Worm (Caenorhabditis elegans) whole organism, L1 larva: ENCODE data around the gene gldi-7.

ENCODE experiments used
- C34B4.2 ChIP-seq: sonication (generic microtip); optimal IDR thresholded peaks from 2 replicates; lab custom pipeline; 2017; ENCODE audit warnings: mild to moderate bottlenecking, missing genetic modification characterization, missing compliant biosample characterization
- Y116A8C.19 ChIP-seq: sonication (generic microtip); optimal IDR thresholded peaks from 2 replicates; lab custom pipeline; 2016; ENCODE audit warnings: missing compliant biosample characterization, missing genetic modification characterization, borderline replicate concordance
- aha-1 ChIP-seq: fragments of 150-350 bp; optimal IDR thresholded peaks from 2 replicates; lab custom pipeline; 2014; ENCODE audit warnings: missing biosample characterization, missing genetic modification characterization
- aly-2 ChIP-seq: fragments of 150-350 bp; optimal IDR thresholded peaks from 2 replicates; lab custom pipeline; 2014; ENCODE audit warnings: missing biosample characterization, missing genetic modification characterization
- ama-1 ChIP-seq: fragments of 150-350 bp; optimal IDR thresholded peaks from 2 replicates; lab custom pipeline; 2014
- blmp-1 ChIP-seq: fragments of 150-350 bp; optimal IDR thresholded peaks from 2 replicates; lab custom pipeline; 2014; ENCODE audit warnings: missing biosample characterization, missing genetic modification characterization
- ceh-63 ChIP-seq: fragments of 200-800 bp; sonication (Bioruptor generic); optimal IDR thresholded peaks from 2 replicates; lab custom pipeline; 2018; ENCODE audit warnings: mild to moderate bottlenecking, missing genetic modification characterization, missing compliant biosample characterization
- ceh-8 ChIP-seq: fragments of 200-800 bp; sonication (Bioruptor generic); optimal IDR thresholded peaks from 2 replicates; lab custom pipeline; 2018; ENCODE audit warnings: mild to moderate bottlenecking, missing genetic modification characterization, moderate library complexity, missing compliant biosample characterization
- ceh-82 ChIP-seq, 3 experiments: fragments of 150-350 bp in 1 of 3; sonication (generic microtip) in 2 of 3; optimal IDR thresholded peaks; 2 replicates each; lab custom pipeline; 2014 to 2017; ENCODE audit warnings: missing biosample characterization in 3 of 3, missing genetic modification characterization in 3 of 3
- ces-1 ChIP-seq: fragments of 150-350 bp; optimal IDR thresholded peaks from 2 replicates; lab custom pipeline; 2014; ENCODE audit warnings: missing biosample characterization, missing genetic modification reagents, missing genetic modification characterization
- dpl-1 ChIP-seq, 3 experiments: fragments of 150-350 bp in 2 of 3; sonication (generic microtip) in 1 of 3; optimal IDR thresholded peaks; 2 replicates each; lab custom pipeline; 2014 to 2017; ENCODE audit warnings: missing biosample characterization in 3 of 3, missing genetic modification characterization in 3 of 3, missing genetic modification reagents in 3 of 3
- dsc-1 ChIP-seq: sonication (generic microtip); optimal IDR thresholded peaks from 2 replicates; lab custom pipeline; 2016; ENCODE audit warnings: mild to moderate bottlenecking, missing genetic modification characterization, missing compliant biosample characterization
- efl-3 ChIP-seq: fragments of 200-800 bp; sonication (Bioruptor generic); optimal IDR thresholded peaks from 2 replicates; lab custom pipeline; 2018; ENCODE audit warnings: mild to moderate bottlenecking, missing genetic modification characterization, missing compliant biosample characterization
- egl-13 ChIP-seq: sonication (generic microtip); optimal IDR thresholded peaks from 2 replicates; lab custom pipeline; 2016; ENCODE audit warnings: missing genotype, missing genetic modification reagents, missing genetic modification characterization, missing compliant biosample characterization
- elt-2 ChIP-seq: sonication (generic microtip); optimal IDR thresholded peaks from 2 replicates; lab custom pipeline; 2016; ENCODE audit warnings: missing genetic modification characterization, mild to moderate bottlenecking, inconsistent platforms, missing compliant biosample characterization, missing genetic modification reagents
- fkh-10 ChIP-seq: sonication (generic microtip); optimal IDR thresholded peaks from 2 replicates; lab custom pipeline; 2017; ENCODE audit warnings: missing biosample characterization, missing genetic modification reagents, missing genetic modification characterization
- fkh-4 ChIP-seq: sonication (generic microtip); optimal IDR thresholded peaks from 2 replicates; lab custom pipeline; 2016; ENCODE audit warnings: missing compliant biosample characterization, missing genetic modification characterization, borderline replicate concordance
- grh-1 ChIP-seq: fragments of 200-800 bp; sonication (Bioruptor generic); IDR thresholded peaks from 2 replicates; pipeline ENCODE4 v1.3.6; 2022; ENCODE audit warnings: missing genetic modification reagents, missing genetic modification characterization, missing compliant biosample characterization
- hlh-17 ChIP-seq: fragments of 200-800 bp; sonication (Bioruptor generic); optimal IDR thresholded peaks from 2 replicates; lab custom pipeline; 2018; ENCODE audit warnings: missing genetic modification characterization, mild to moderate bottlenecking, missing compliant biosample characterization, moderate library complexity, borderline replicate concordance
- irx-1 ChIP-seq: sonication (generic microtip); optimal IDR thresholded peaks from 2 replicates; lab custom pipeline; 2016; ENCODE audit warnings: missing genetic modification characterization, missing compliant biosample characterization
- jun-1 ChIP-seq: fragments of 150-350 bp; optimal IDR thresholded peaks from 2 replicates; lab custom pipeline; 2014; ENCODE audit warnings: missing biosample characterization, missing genetic modification reagents, missing genetic modification characterization
- lin-15B ChIP-seq: fragments of 150-350 bp; sonication (generic microtip); optimal IDR thresholded peaks from 3 replicates; lab custom pipeline; 2014; ENCODE audit warnings: missing biosample characterization, missing genetic modification characterization
- lir-3 ChIP-seq: sonication (generic microtip); optimal IDR thresholded peaks from 2 replicates; lab custom pipeline; 2016; ENCODE audit warnings: mild to moderate bottlenecking, missing genetic modification characterization, moderate library complexity, missing compliant biosample characterization; ENCODE audit not compliant: poor library complexity
- lsy-2 ChIP-seq, 2 experiments: fragments of 150-350 bp; optimal IDR thresholded peaks; 2 replicates each; lab custom pipeline; 2014; ENCODE audit warnings: missing biosample characterization in 2 of 2, missing genetic modification characterization in 2 of 2
- mab-9 ChIP-seq: fragments of 200-800 bp; sonication (Bioruptor generic); IDR thresholded peaks from 2 replicates; pipeline ENCODE4 v1.3.6; 2022; ENCODE audit warnings: missing genetic modification reagents, missing genetic modification characterization, missing compliant biosample characterization
- mdl-1 ChIP-seq, 2 experiments: fragments of 150-350 bp; optimal IDR thresholded peaks; 2 replicates each; lab custom pipeline; 2014 to 2017; ENCODE audit warnings: missing biosample characterization in 2 of 2, missing genetic modification characterization in 2 of 2, inconsistent platforms in 1 of 2
- mef-2 ChIP-seq: fragments of 150-350 bp; optimal IDR thresholded peaks from 2 replicates; lab custom pipeline; 2014; ENCODE audit warnings: missing biosample characterization, missing genetic modification characterization
- mep-1 ChIP-seq: fragments of 150-350 bp; optimal IDR thresholded peaks from 2 replicates; lab custom pipeline; 2014; ENCODE audit warnings: missing biosample characterization, missing genetic modification characterization
- nhr-11 ChIP-seq: fragments of 150-350 bp; optimal IDR thresholded peaks from 2 replicates; lab custom pipeline; 2014; ENCODE audit warnings: missing biosample characterization, missing genetic modification characterization
- nhr-19 ChIP-seq: fragments of 200-800 bp; sonication (Bioruptor generic); conservative IDR thresholded peaks from 2 replicates; pipeline ENCODE4 v1.3.6; 2022; ENCODE audit warnings: missing genetic modification characterization, missing compliant biosample characterization
- nhr-20 ChIP-seq: sonication (generic microtip); optimal IDR thresholded peaks from 2 replicates; lab custom pipeline; 2016; ENCODE audit warnings: mild to moderate bottlenecking, missing genetic modification characterization, missing compliant biosample characterization
- nhr-237 ChIP-seq: fragments of 150-350 bp; optimal IDR thresholded peaks from 2 replicates; lab custom pipeline; 2014; ENCODE audit warnings: missing biosample characterization, missing genetic modification characterization
- nhr-47 ChIP-seq: sonication (generic microtip); optimal IDR thresholded peaks from 2 replicates; lab custom pipeline; 2016; ENCODE audit warnings: mild to moderate bottlenecking, missing genetic modification characterization, moderate library complexity, missing compliant biosample characterization
- nhr-77 ChIP-seq: fragments of 150-350 bp; optimal IDR thresholded peaks from 2 replicates; lab custom pipeline; 2014; ENCODE audit warnings: missing biosample characterization, missing genetic modification characterization
- nhr-84 ChIP-seq: sonication (generic microtip); optimal IDR thresholded peaks from 2 replicates; lab custom pipeline; 2017; ENCODE audit warnings: missing biosample characterization, missing genetic modification characterization
- nhr-90 ChIP-seq: sonication (generic microtip); optimal IDR thresholded peaks from 2 replicates; lab custom pipeline; 2016; ENCODE audit warnings: mild to moderate bottlenecking, missing genetic modification characterization, missing compliant biosample characterization; ENCODE audit not compliant: poor library complexity
- pag-3 ChIP-seq: sonication (generic microtip); optimal IDR thresholded peaks from 2 replicates; lab custom pipeline; 2017; ENCODE audit warnings: missing genetic modification characterization, mild to moderate bottlenecking, missing compliant biosample characterization, antibody characterized with exemption, borderline replicate concordance; ENCODE audit not compliant: insufficient read depth
- rnt-1 ChIP-seq: sonication (generic microtip); optimal IDR thresholded peaks from 2 replicates; lab custom pipeline; 2016; ENCODE audit warnings: mild to moderate bottlenecking, missing genetic modification characterization, moderate library complexity, missing compliant biosample characterization
- snpc-4 ChIP-seq: fragments of 150-350 bp; optimal IDR thresholded peaks from 2 replicates; lab custom pipeline; 2014; ENCODE audit warnings: missing biosample characterization, missing genetic modification characterization
- snu-23 ChIP-seq: sonication (generic microtip); optimal IDR thresholded peaks from 2 replicates; lab custom pipeline; 2016; ENCODE audit warnings: missing genetic modification characterization, missing compliant biosample characterization
- sox-4 ChIP-seq: sonication (generic microtip); optimal IDR thresholded peaks from 2 replicates; lab custom pipeline; 2016; ENCODE audit warnings: missing genetic modification characterization, missing compliant biosample characterization
- sptf-1 ChIP-seq: fragments of 150-350 bp; optimal IDR thresholded peaks from 2 replicates; lab custom pipeline; 2014; ENCODE audit warnings: missing biosample characterization, missing genetic modification characterization
- tbx-2 ChIP-seq: sonication (generic microtip); optimal IDR thresholded peaks from 2 replicates; lab custom pipeline; 2016; ENCODE audit warnings: missing genetic modification characterization, missing compliant biosample characterization
- xbp-1 ChIP-seq: sonication (generic microtip); optimal IDR thresholded peaks from 2 replicates; lab custom pipeline; 2016; ENCODE audit warnings: missing genetic modification characterization, missing compliant biosample characterization
- ztf-11 ChIP-seq, 2 experiments: sonication (generic microtip); optimal IDR thresholded peaks; 2 replicates each; lab custom pipeline; 2016 to 2017; ENCODE audit warnings: missing genetic modification characterization in 2 of 2, missing biosample characterization in 1 of 2, missing compliant biosample characterization in 1 of 2

gldi-7 gene

ce11 chrII:8546975-8547374 is 16.0 kb upstream of the gldi-7 start (continued):
- TF ChIP-seq ama-1 (lab: Kevin White, UChicago) (no peak), lin-15B (no peak), dsc-1 (tag; lab: Kevin White, UChicago) (peak; percentile 27), mep-1 (tag; lab: Kevin White, UChicago) (peak; percentile 66), hlh-17 (no peak), grh-1 (no peak), Y116A8C.19 (tag; lab: Kevin White, UChicago) (no peak), tbx-2 (tag; lab: Kevin White, UChicago) (no peak), mef-2 (tag; lab: Kevin White, UChicago) (no peak), snu-23 (no peak), ceh-63 (no peak), fkh-10 (no peak), mab-9 (GFP tag; lab: Robert Waterston, UW) (no peak), lsy-2 (tag; optimal IDR thresholded peaks at IDR 0.05; lab: Kevin White, UChicago) (peak in 1 of 2 experiments; percentile 69), nhr-237 (tag; lab: Kevin White, UChicago) (no peak), aly-2 (tag; lab: Kevin White, UChicago) (peak; percentile 35), sox-4 (tag; lab: Kevin White, UChicago) (no peak), rnt-1 (tag; lab: Kevin White, UChicago) (peak; percentile 66), snpc-4 (tag; lab: Kevin White, UChicago) (no peak), nhr-20 (peak; percentile 68), pag-3 (tag; lab: Kevin White, UChicago) (no peak), lir-3 (tag; lab: Kevin White, UChicago) (peak; percentile 48), ztf-11 (tag; optimal IDR thresholded peaks at IDR 0.05; lab: Kevin White, UChicago) (peak in 1 of 2 experiments; percentile 19), nhr-19 (GFP tag; lab: Robert Waterston, UW) (peak; percentile 31; the same call in 1 of the 2 replicates), xbp-1 (no peak), nhr-11 (tag; lab: Kevin White, UChicago) (no peak), jun-1 (tag; lab: Kevin White, UChicago) (no peak), nhr-77 (peak; percentile 62), nhr-84 (tag; lab: Kevin White, UChicago) (no peak), irx-1 (tag; lab: Kevin White, UChicago) (no peak), sptf-1 (tag; lab: Kevin White, UChicago) (no peak), nhr-47 (tag; lab: Kevin White, UChicago) (peak; percentile 59), aha-1 (tag; lab: Kevin White, UChicago) (no peak), ceh-8 (GFP tag; lab: Kevin White, UChicago) (no peak), C34B4.2 (tag; lab: Kevin White, UChicago) (no peak), blmp-1 (tag; lab: Kevin White, UChicago) (peak; percentile 25), ceh-82 (tag; optimal IDR thresholded peaks at IDR 0.05; lab: Kevin White, UChicago) (peak; percentile 25 to 44 (median 28)), egl-13 (tag; lab: Kevin White, UChicago) (no peak), mdl-1 (tag; optimal IDR thresholded peaks at IDR 0.05; lab: Kevin White, UChicago) (peak in 1 of 2 experiments; percentile 60), ces-1 (GFP tag; lab: Kevin White, UChicago) (no peak), elt-2 (tag; lab: Kevin White, UChicago) (peak; percentile 17), efl-3 (GFP tag; lab: Kevin White, UChicago) (no peak), fkh-4 (no peak), dpl-1 (GFP tag; optimal IDR thresholded peaks at IDR 0.05; lab: Kevin White, UChicago) (peak in 2 of 3 experiments; percentile 25 to 44), nhr-90 (peak; percentile 44)
